Worm (Caenorhabditis elegans) whole organism, L3 larva: Measurements from ENCODE around the gene C14F11.4.

Source experiments
- aly-2 ChIP-seq: fragments of 150-350 bp; optimal IDR thresholded peaks from 2 replicates; lab custom pipeline; 2014; ENCODE audit warnings: missing biosample characterization, missing genetic modification characterization
- ama-1 ChIP-seq: fragments of 150-350 bp; optimal IDR thresholded peaks from 2 replicates; lab custom pipeline; 2018
- ceh-82 ChIP-seq: fragments of 150-350 bp; optimal IDR thresholded peaks from 2 replicates; lab custom pipeline; 2014; ENCODE audit warnings: missing biosample characterization, missing genetic modification characterization
- nhr-237 ChIP-seq: fragments of 150-350 bp; optimal IDR thresholded peaks from 2 replicates; lab custom pipeline; 2014; ENCODE audit warnings: missing biosample characterization, missing genetic modification characterization
- pha-4 ChIP-seq: fragments of 150-350 bp; optimal IDR thresholded peaks from 2 replicates; lab custom pipeline; 2014; ENCODE audit warnings: missing biosample characterization, missing genetic modification reagents, missing genetic modification characterization
- unc-62 ChIP-seq: fragments of 150-350 bp; sonication (generic microtip); optimal IDR thresholded peaks from 4 replicates; lab custom pipeline; 2014; ENCODE audit warnings: missing biosample characterization, missing genetic modification reagents, missing genetic modification characterization
- ztf-11 ChIP-seq: fragments of 150-350 bp; optimal IDR thresholded peaks from 2 replicates; lab custom pipeline; 2014; ENCODE audit warnings: missing biosample characterization, missing genetic modification characterization

- TF ChIP-seq unc-62 (GFP tag; lab: Kevin White, UChicago) = no peak
- no peak for TF ChIP-seq ztf-11 (tag; lab: Kevin White, UChicago)
- no peak for TF ChIP-seq nhr-237 (tag; lab: Kevin White, UChicago)
- no peak for TF ChIP-seq pha-4 (tag; lab: Kevin White, UChicago)
- no peak for TF ChIP-seq ceh-82 (tag; lab: Kevin White, UChicago)
- TF ChIP-seq ama-1 (lab: Kevin White, UChicago) = no peak
- no peak for TF ChIP-seq aly-2 (tag; lab: Kevin White, UChicago)
These were observed 36.2 kb downstream of the C14F11.4 start, which contains the start of gene daf-9 for ce11 chrX:6196627-6197026.
